Worm (Caenorhabditis elegans): ENCODE measurements around the gene ceeh-1.
A peak's percentile ranks its signal among the peaks of the same experiment; 100 is the strongest.

ceeh-1 gene

DNA sequence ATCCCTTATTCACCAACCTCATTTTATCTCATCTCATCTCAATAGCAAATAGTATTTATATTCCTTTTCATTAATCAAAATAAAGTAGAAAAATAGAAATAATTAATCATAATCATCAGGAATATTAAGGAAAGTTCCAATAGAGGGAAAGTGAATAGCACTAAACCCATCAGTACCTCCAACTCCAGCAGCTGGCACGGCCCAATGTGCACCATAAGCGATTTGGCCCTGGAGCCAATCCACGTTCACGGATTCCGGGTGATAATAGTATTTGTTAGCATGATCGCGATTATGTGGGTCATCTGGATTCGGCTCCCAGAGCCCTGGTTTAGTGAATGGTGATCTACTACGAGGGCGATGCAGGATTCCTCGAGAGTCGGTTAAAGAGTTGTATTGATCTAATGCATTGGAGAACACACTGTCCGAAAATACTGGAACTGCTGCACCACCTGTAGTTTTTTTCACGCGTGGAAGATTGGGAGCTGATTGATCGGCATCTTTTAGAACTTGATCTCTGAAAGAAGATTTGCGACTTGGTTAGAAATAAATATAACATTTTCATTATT is 3.7 kb upstream of the ceeh-1 start (continued):
- TF ChIP-seq Y75B8A.6 (GFP tag; IDR thresholded peaks at IDR 0.05) (peak; percentile 99), ces-1 (GFP tag; optimal IDR thresholded peaks at IDR 0.05) (no peak), jun-1 (tag; optimal IDR thresholded peaks at IDR 0.05) (peak; percentile 94), ceh-28 (tag; optimal IDR thresholded peaks at IDR 0.05) (no peak), vab-7 (GFP tag; IDR thresholded peaks at IDR 0.05) (peak; percentile 93; the same call in 1 of the 2 replicates), ceh-20 (GFP tag; IDR thresholded peaks at IDR 0.05) (peak; percentile 87), unc-130 (GFP tag; optimal IDR thresholded peaks at IDR 0.05) (no peak), nhr-10 (tag; optimal IDR thresholded peaks at IDR 0.05) (peak; percentile 93), mdl-1 (tag; optimal IDR thresholded peaks at IDR 0.05) (peak; percentile 41 to 53), T20F7.1 (GFP tag; optimal IDR thresholded peaks at IDR 0.05) (peak; percentile 77)

DNA sequence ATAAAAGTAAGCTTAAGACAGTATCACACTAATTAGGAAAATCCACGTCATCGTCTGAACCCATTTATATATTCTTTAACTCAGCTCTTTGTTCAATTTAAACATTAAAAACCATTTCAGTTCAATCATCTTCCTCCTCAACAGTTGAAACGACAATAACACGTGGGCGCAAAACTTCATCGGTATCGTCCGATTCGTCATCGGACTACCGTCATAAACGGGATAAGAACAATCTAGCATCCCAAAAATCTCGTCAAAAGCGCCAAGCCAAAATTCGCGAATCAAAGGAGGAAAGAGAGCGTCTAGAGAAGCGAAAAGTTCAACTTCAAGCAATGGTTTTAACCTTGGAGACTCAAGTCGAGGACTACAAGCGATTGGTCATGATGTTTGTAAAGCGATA is 3.1 kb upstream of the ceeh-1 start:
- TF ChIP-seq ZK337.2 (GFP tag; IDR thresholded peaks at IDR 0.05) (no peak), unc-62 (GFP tag; optimal IDR thresholded peaks at IDR 0.05 in 1 of 2) (peak in 1 of 2 experiments; percentile 85), unc-62 (tag; optimal IDR thresholded peaks at IDR 0.05) (no peak), dmd-6 (GFP tag; IDR thresholded peaks at IDR 0.05) (no peak), F26F4.8 (GFP tag; conservative IDR thresholded peaks at IDR 0.05) (no peak), mes-2 (tag; optimal IDR thresholded peaks at IDR 0.05; ENCODE audit: poor library complexity, severe bottlenecking) (peak; percentile 42), ama-1 (optimal IDR thresholded peaks at IDR 0.05) (peak; percentile 92), aha-1 (tag) (peak; percentile 88), ceh-62 (tag; optimal IDR thresholded peaks at IDR 0.05) (no peak), attf-4 (tag; optimal IDR thresholded peaks at IDR 0.05) (no peak)

DNA sequence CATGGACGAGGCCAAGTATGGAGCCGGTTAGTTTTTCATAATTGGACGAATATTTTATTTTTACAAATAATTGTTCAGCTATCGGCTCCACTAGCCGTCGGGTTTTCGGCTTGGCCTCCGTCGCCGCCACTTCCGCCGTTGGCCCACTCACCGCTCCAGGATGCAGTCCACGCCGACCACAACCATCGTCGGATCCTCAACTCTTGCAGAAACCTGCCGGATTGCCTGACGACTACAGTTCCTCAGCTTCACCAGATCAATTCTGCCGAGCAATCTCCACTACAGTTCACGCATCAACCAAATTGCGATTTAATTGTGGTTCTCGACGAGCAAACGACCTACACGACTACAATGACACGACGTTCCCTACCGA is 2.4 kb upstream of the ceeh-1 start:
- TF ChIP-seq F10B5.3 (tag; optimal IDR thresholded peaks at IDR 0.05) (no peak), ceh-44 (GFP tag; IDR thresholded peaks at IDR 0.05) (no peak), duxl-1 (tag; optimal IDR thresholded peaks at IDR 0.05; ENCODE audit: poor library complexity) (peak; percentile 8), ztf-11 (tag; optimal IDR thresholded peaks at IDR 0.05) (no peak), php-3 (GFP tag; IDR thresholded peaks at IDR 0.05) (0 out of 2 replicates have a peak, but pooled peaks have one; percentile 23), zfp-3 (GFP tag; conservative IDR thresholded peaks at IDR 0.05) (no peak), nhr-111 (GFP tag; optimal IDR thresholded peaks at IDR 0.05) (no peak), egl-43 (GFP tag; IDR thresholded peaks at IDR 0.05) (0 out of 2 replicates have a peak, but pooled peaks have one; percentile 56), lin-39 (tag; optimal IDR thresholded peaks at IDR 0.05) (no peak), vab-7 (GFP tag; IDR thresholded peaks at IDR 0.05) (no peak), snpc-1.2 (GFP tag; IDR thresholded peaks at IDR 0.05) (no peak), T26A8.4 (GFP tag; IDR thresholded peaks at IDR 0.05) (peak; percentile 48; the same call in 1 of the 2 replicates), set-16 (GFP tag; IDR thresholded peaks at IDR 0.05) (peak; percentile 90), aha-1 (tag) (peak; percentile 97), hmg-1.1 (GFP tag; IDR thresholded peaks at IDR 0.05) (0 out of 2 replicates have a peak, but pooled peaks have one; percentile 13), dmd-9 (GFP tag; IDR thresholded peaks at IDR 0.05) (0 out of 2 replicates have a peak, but pooled peaks have one; percentile 8), mes-2 (tag; optimal IDR thresholded peaks at IDR 0.05; ENCODE audit: poor library complexity, severe bottlenecking) (peak; percentile 23), madf-5 (GFP tag; IDR thresholded peaks at IDR 0.05) (0 out of 4 replicates have a peak, but pooled peaks of 1 of the 2 experiments have one; percentile 31), madf-9 (GFP tag; conservative IDR thresholded peaks at IDR 0.05) (no peak), ZK337.2 (GFP tag; IDR thresholded peaks at IDR 0.05) (0 out of 2 replicates have a peak, but pooled peaks have one; percentile 2), nhr-41 (GFP tag; IDR thresholded peaks at IDR 0.05) (no peak), dmd-6 (GFP tag; IDR thresholded peaks at IDR 0.05) (no peak), nhr-76 (tag; optimal IDR thresholded peaks at IDR 0.05) (no peak), daf-12 (tag; optimal IDR thresholded peaks at IDR 0.05) (no peak), dve-1 (tag; optimal IDR thresholded peaks at IDR 0.05; ENCODE audit: insufficient read depth) (peak; percentile 9)
